Worm (Caenorhabditis elegans) whole organism, mixed stage, embryonic: ENCODE results near the gene srt-38.

Experiments used
- bed-3 ChIP-seq: fragments of 200-800 bp; sonication (Bioruptor generic); optimal IDR thresholded peaks from 3 replicates; lab custom pipeline; 2018; ENCODE audit warnings: mild to moderate bottlenecking, missing genetic modification characterization, moderate library complexity, missing compliant biosample characterization
- ces-1 ChIP-seq: fragments of 150-350 bp; optimal IDR thresholded peaks from 2 replicates; lab custom pipeline; 2014; ENCODE audit warnings: missing biosample characterization, missing genetic modification reagents, missing genetic modification characterization
- drap-1 ChIP-seq: fragments of 200-800 bp; sonication (Bioruptor generic); optimal IDR thresholded peaks from 3 replicates; lab custom pipeline; 2018; ENCODE audit warnings: mild to moderate bottlenecking, missing genetic modification characterization, missing compliant biosample characterization
- lin-13 ChIP-seq: fragments of 150-350 bp; optimal IDR thresholded peaks from 2 replicates; lab custom pipeline; 2014; ENCODE audit warnings: missing biosample characterization, missing genetic modification characterization
- lsy-2 ChIP-seq: fragments of 150-350 bp; optimal IDR thresholded peaks from 2 replicates; lab custom pipeline; 2014; ENCODE audit warnings: missing biosample characterization, missing genetic modification characterization
- mep-1 ChIP-seq: fragments of 150-350 bp; optimal IDR thresholded peaks from 2 replicates; lab custom pipeline; 2017; ENCODE audit warnings: missing biosample characterization, missing genetic modification reagents, missing genetic modification characterization, inconsistent platforms
- nhr-12 ChIP-seq: fragments of 150-350 bp; optimal IDR thresholded peaks from 2 replicates; lab custom pipeline; 2014; ENCODE audit warnings: missing biosample characterization, missing genetic modification characterization
- nhr-237 ChIP-seq: fragments of 150-350 bp; optimal IDR thresholded peaks from 2 replicates; lab custom pipeline; 2014; ENCODE audit warnings: missing biosample characterization, missing genetic modification characterization
- pha-4 ChIP-seq: fragments of 150-350 bp; optimal IDR thresholded peaks from 2 replicates; lab custom pipeline; 2018; ENCODE audit warnings: missing biosample characterization, missing genetic modification reagents, missing genetic modification characterization
- snpc-4 ChIP-seq: fragments of 150-350 bp; optimal IDR thresholded peaks from 2 replicates; lab custom pipeline; 2014; ENCODE audit warnings: missing biosample characterization, missing genetic modification characterization
- tbx-8 ChIP-seq: fragments of 200-800 bp; sonication (Bioruptor generic); optimal IDR thresholded peaks from 2 replicates; lab custom pipeline; 2018; ENCODE audit warnings: mild to moderate bottlenecking, missing genetic modification characterization, moderate library complexity, missing compliant biosample characterization
- unc-62 ChIP-seq: fragments of 150-350 bp; optimal IDR thresholded peaks from 2 replicates; lab custom pipeline; 2014; ENCODE audit warnings: missing biosample characterization, missing genetic modification reagents, missing genetic modification characterization
- ztf-11 ChIP-seq: fragments of 150-350 bp; optimal IDR thresholded peaks from 2 replicates; lab custom pipeline; 2014; ENCODE audit warnings: missing biosample characterization, missing genetic modification characterization

DNA sequence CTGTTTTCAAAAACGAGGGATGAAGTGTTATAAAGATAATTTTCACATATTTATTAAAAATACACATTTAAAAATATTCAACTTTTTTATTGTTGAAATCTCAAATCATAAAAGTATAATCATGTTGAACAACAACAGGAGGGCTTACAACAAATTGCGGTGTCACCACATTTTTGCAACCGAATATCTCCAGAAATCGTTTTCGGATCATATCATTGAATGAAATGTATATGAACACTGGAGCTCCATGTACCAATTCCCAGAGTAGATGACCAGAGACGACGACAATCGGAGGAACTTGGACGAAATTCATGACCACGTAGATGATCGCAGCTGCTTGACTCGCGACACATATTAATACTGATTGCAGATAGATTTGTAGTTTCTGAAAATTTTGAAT, 9.8 kb downstream of the srt-38 start:
- no peak for TF ChIP-seq lsy-2 (tag; lab: Kevin White, UChicago)
- no peak for TF ChIP-seq nhr-237 (tag; lab: Kevin White, UChicago)
- TF ChIP-seq lin-13 (tag; lab: Kevin White, UChicago) = no peak
- TF ChIP-seq tbx-8 (GFP tag; lab: Kevin White, UChicago) = no peak
- no peak for TF ChIP-seq unc-62 (GFP tag; lab: Kevin White, UChicago)
- TF ChIP-seq ces-1 (GFP tag; lab: Kevin White, UChicago) = no peak
- no peak for TF ChIP-seq drap-1
- TF ChIP-seq pha-4 (tag; lab: Kevin White, UChicago) = no peak
- TF ChIP-seq snpc-4 = no peak
- TF ChIP-seq ztf-11 (tag; lab: Kevin White, UChicago) = no peak
- no peak for TF ChIP-seq nhr-12 (tag; lab: Kevin White, UChicago)
- TF ChIP-seq mep-1 = no peak
- TF ChIP-seq bed-3 = no peak
